Worm (Caenorhabditis elegans): ENCODE data around the gene emb-1.

The emb-1 gene

ce11 chrIII:5149478-5149877, 23.8 kb upstream of the emb-1 start, which contains the start of gene Y54H5A.2:
Y54H5A.2 (minus strand) TSS chrIII:5149578.
- TF ChIP-seq tbx-8 (GFP tag; optimal IDR thresholded peaks at IDR 0.05) = no peak
- no peak for TF ChIP-seq ceh-83 (GFP tag; optimal IDR thresholded peaks at IDR 0.05)
- TF ChIP-seq nhr-76 (tag; optimal IDR thresholded peaks at IDR 0.05) = no peak
- no peak for TF ChIP-seq lsy-2 (tag; optimal IDR thresholded peaks at IDR 0.05)
- TF ChIP-seq bed-3 (GFP tag; optimal IDR thresholded peaks at IDR 0.05) = no peak
- no peak for TF ChIP-seq pha-4 (tag; optimal IDR thresholded peaks at IDR 0.05)
- no peak for TF ChIP-seq nhr-12 (tag; optimal IDR thresholded peaks at IDR 0.05)
- no peak for TF ChIP-seq drap-1 (GFP tag; optimal IDR thresholded peaks at IDR 0.05)
- TF ChIP-seq mep-1 (tag; optimal IDR thresholded peaks at IDR 0.05) = no peak
- no peak for TF ChIP-seq ham-2 (GFP tag; optimal IDR thresholded peaks at IDR 0.05)
- TF ChIP-seq lin-32 (GFP tag; optimal IDR thresholded peaks at IDR 0.05) = no peak

ce11 chrIII:5150012-5150411, 23.2 kb upstream of the emb-1 start:
- TF ChIP-seq lsy-2 (tag; optimal IDR thresholded peaks at IDR 0.05) = peak; percentile 28
- no peak for TF ChIP-seq elt-1 (tag; optimal IDR thresholded peaks at IDR 0.05; ENCODE audit: borderline replicate concordance, insufficient read depth)
- peak; percentile 85 for TF ChIP-seq zip-8 (tag; optimal IDR thresholded peaks at IDR 0.05)
- TF ChIP-seq unc-39 (tag; optimal IDR thresholded peaks at IDR 0.05) = no peak
- no peak for TF ChIP-seq mep-1 (tag; optimal IDR thresholded peaks at IDR 0.05)
- no peak for TF ChIP-seq ceh-39 (tag; optimal IDR thresholded peaks at IDR 0.05)
- peak; percentile 83 for TF ChIP-seq nhr-2 (tag; optimal IDR thresholded peaks at IDR 0.05)

ce11 chrIII:5150980-5151379, 22.3 kb upstream of the emb-1 start:
- TF ChIP-seq tbx-8 (GFP tag; optimal IDR thresholded peaks at IDR 0.05) (no peak), zip-8 (tag; optimal IDR thresholded peaks at IDR 0.05) (peak; percentile 71), nhr-2 (tag; optimal IDR thresholded peaks at IDR 0.05) (peak; percentile 89), lin-13 (tag; optimal IDR thresholded peaks at IDR 0.05) (no peak), unc-62 (GFP tag; optimal IDR thresholded peaks at IDR 0.05) (peak; percentile 15), ceh-43 (GFP tag; optimal IDR thresholded peaks at IDR 0.05) (no peak), lsy-2 (tag; optimal IDR thresholded peaks at IDR 0.05) (no peak), bed-3 (GFP tag; optimal IDR thresholded peaks at IDR 0.05) (no peak)

ce11 chrIII:5153137-5153536, 20.1 kb upstream of the emb-1 start, which contains the start of the genes rbm-42 and grwd-1:
rbm-42 (minus strand) TSS chrIII:5153229.
grwd-1 (plus strand) TSS chrIII:5153464.
- TF ChIP-seq lsy-2 (tag; optimal IDR thresholded peaks at IDR 0.05) (peak; percentile 49), zip-8 (tag; optimal IDR thresholded peaks at IDR 0.05) (no peak), sptf-1 (tag; optimal IDR thresholded peaks at IDR 0.05) (peak; percentile 44)

ce11 chrIII:5155393-5155792, 17.8 kb upstream of the emb-1 start:
- TF ChIP-seq ces-1 (GFP tag; optimal IDR thresholded peaks at IDR 0.05) (no peak), flh-1 (GFP tag; optimal IDR thresholded peaks at IDR 0.05) (no peak), ceh-39 (tag; optimal IDR thresholded peaks at IDR 0.05) (no peak), elt-3 (tag; optimal IDR thresholded peaks at IDR 0.05) (no peak), cnd-1 (tag; optimal IDR thresholded peaks at IDR 0.05) (no peak)

- TF ChIP-seq tbx-8 (GFP tag; optimal IDR thresholded peaks at IDR 0.05) (no peak), nhr-28 (tag; optimal IDR thresholded peaks at IDR 0.05) (no peak), ham-2 (GFP tag; optimal IDR thresholded peaks at IDR 0.05) (no peak), sem-2 (GFP tag; optimal IDR thresholded peaks at IDR 0.05) (no peak), mep-1 (tag; optimal IDR thresholded peaks at IDR 0.05) (no peak), nhr-2 (tag; optimal IDR thresholded peaks at IDR 0.05) (no peak), ceh-43 (GFP tag; optimal IDR thresholded peaks at IDR 0.05) (no peak), unc-120 (tag; optimal IDR thresholded peaks at IDR 0.05; ENCODE audit: poor library complexity, severe bottlenecking) (no peak), sptf-1 (tag; optimal IDR thresholded peaks at IDR 0.05) (no peak), lin-32 (GFP tag; optimal IDR thresholded peaks at IDR 0.05) (no peak), unc-39 (tag; optimal IDR thresholded peaks at IDR 0.05) (no peak), M03D4.4 (tag; optimal IDR thresholded peaks at IDR 0.05) (no peak), nhr-237 (tag; optimal IDR thresholded peaks at IDR 0.05) (no peak), cnd-1 (tag; optimal IDR thresholded peaks at IDR 0.05) (no peak), pha-4 (tag; optimal IDR thresholded peaks at IDR 0.05) (no peak), zip-8 (tag; optimal IDR thresholded peaks at IDR 0.05) (no peak), lsy-2 (tag; optimal IDR thresholded peaks at IDR 0.05) (no peak), elt-1 (tag; optimal IDR thresholded peaks at IDR 0.05; ENCODE audit: borderline replicate concordance, insufficient read depth) (no peak), lin-13 (tag; optimal IDR thresholded peaks at IDR 0.05) (no peak)
These were observed 14.6 kb upstream of the emb-1 start, which contains the start of gene oxy-4 for ce11 chrIII:5158674-5159073. oxy-4 (minus strand) TSS chrIII:5158774.
